Worm (Caenorhabditis elegans) whole organism, L1 larva: ENCODE results near the gene F59E12.6.
A peak's percentile ranks its signal among the peaks of the same experiment; 100 is the strongest.
"Not testable (repeated sequence)": the region's sequence is repeated elsewhere in the genome, so short reads cannot be mapped to it uniquely, and the experiment has no call there.

ENCODE experiments used
- C16A3.4 ChIP-seq: fragments of 150-350 bp; optimal IDR thresholded peaks from 2 replicates; lab custom pipeline; 2014; ENCODE audit warnings: missing biosample characterization, missing genetic modification characterization
- C34B4.2 ChIP-seq: sonication (generic microtip); optimal IDR thresholded peaks from 2 replicates; lab custom pipeline; 2017; ENCODE audit warnings: mild to moderate bottlenecking, missing genetic modification characterization, missing compliant biosample characterization
- aha-1 ChIP-seq: fragments of 150-350 bp; optimal IDR thresholded peaks from 2 replicates; lab custom pipeline; 2014; ENCODE audit warnings: missing biosample characterization, missing genetic modification characterization
- aly-2 ChIP-seq: fragments of 150-350 bp; optimal IDR thresholded peaks from 2 replicates; lab custom pipeline; 2014; ENCODE audit warnings: missing biosample characterization, missing genetic modification characterization
- ceh-8 ChIP-seq: fragments of 200-800 bp; sonication (Bioruptor generic); optimal IDR thresholded peaks from 2 replicates; lab custom pipeline; 2018; ENCODE audit warnings: mild to moderate bottlenecking, missing genetic modification characterization, moderate library complexity, missing compliant biosample characterization
- ceh-82 ChIP-seq, 3 experiments: fragments of 150-350 bp in 1 of 3; sonication (generic microtip) in 2 of 3; optimal IDR thresholded peaks; 2 replicates each; lab custom pipeline; 2014 to 2017; ENCODE audit warnings: missing biosample characterization in 3 of 3, missing genetic modification characterization in 3 of 3
- ceh-88 ChIP-seq: fragments of 200-800 bp; sonication (Bioruptor generic); IDR thresholded peaks from 2 replicates; pipeline ENCODE4 v1.3.6; 2022; ENCODE audit warnings: missing genetic modification characterization, missing compliant biosample characterization
- ceh-90 ChIP-seq: sonication (generic microtip); optimal IDR thresholded peaks from 2 replicates; lab custom pipeline; 2016; ENCODE audit warnings: missing genetic modification characterization, missing compliant biosample characterization
- ces-1 ChIP-seq: fragments of 150-350 bp; optimal IDR thresholded peaks from 2 replicates; lab custom pipeline; 2014; ENCODE audit warnings: missing biosample characterization, missing genetic modification reagents, missing genetic modification characterization
- efl-3 ChIP-seq: fragments of 200-800 bp; sonication (Bioruptor generic); optimal IDR thresholded peaks from 2 replicates; lab custom pipeline; 2018; ENCODE audit warnings: mild to moderate bottlenecking, missing genetic modification characterization, missing compliant biosample characterization
- egl-13 ChIP-seq: sonication (generic microtip); optimal IDR thresholded peaks from 2 replicates; lab custom pipeline; 2016; ENCODE audit warnings: missing genotype, missing genetic modification reagents, missing genetic modification characterization, missing compliant biosample characterization
- egl-27 ChIP-seq, 2 experiments: fragments of 150-350 bp in 1 of 2; sonication (generic microtip); optimal IDR thresholded peaks; 3 replicates each; lab custom pipeline; 2017 to 2018; ENCODE audit warnings: missing biosample characterization in 2 of 2, missing genetic modification characterization in 2 of 2, missing genetic modification reagents in 2 of 2
- elt-3 ChIP-seq, 6 experiments: fragments of 150-350 bp in 1 of 6; sonication (generic microtip); optimal IDR thresholded peaks; 2 replicates each; lab custom pipeline; 2017 to 2018; ENCODE audit warnings: missing biosample characterization in 6 of 6, missing genetic modification characterization in 6 of 6, inconsistent platforms in 1 of 6
- fkh-10 ChIP-seq: sonication (generic microtip); optimal IDR thresholded peaks from 2 replicates; lab custom pipeline; 2017; ENCODE audit warnings: missing biosample characterization, missing genetic modification reagents, missing genetic modification characterization
- hlh-4 ChIP-seq: sonication (generic microtip); optimal IDR thresholded peaks from 2 replicates; lab custom pipeline; 2016; ENCODE audit warnings: mild to moderate bottlenecking, missing genetic modification characterization, missing compliant biosample characterization
- hpl-2 ChIP-seq: fragments of 150-350 bp; optimal IDR thresholded peaks from 2 replicates; lab custom pipeline; 2014; ENCODE audit warnings: missing biosample characterization, missing genetic modification reagents, missing genetic modification characterization
- irx-1 ChIP-seq: sonication (generic microtip); optimal IDR thresholded peaks from 2 replicates; lab custom pipeline; 2016; ENCODE audit warnings: missing genetic modification characterization, missing compliant biosample characterization
- lin-13 ChIP-seq: fragments of 150-350 bp; optimal IDR thresholded peaks from 2 replicates; lab custom pipeline; 2014; ENCODE audit warnings: missing biosample characterization, missing genetic modification reagents, missing genetic modification characterization
- lin-15B ChIP-seq: fragments of 150-350 bp; sonication (generic microtip); optimal IDR thresholded peaks from 3 replicates; lab custom pipeline; 2014; ENCODE audit warnings: missing biosample characterization, missing genetic modification characterization
- lin-39 ChIP-seq: fragments of 150-350 bp; optimal IDR thresholded peaks from 2 replicates; lab custom pipeline; 2014; ENCODE audit warnings: missing biosample characterization, missing genetic modification reagents, missing genetic modification characterization
- lir-3 ChIP-seq: sonication (generic microtip); optimal IDR thresholded peaks from 2 replicates; lab custom pipeline; 2016; ENCODE audit warnings: mild to moderate bottlenecking, missing genetic modification characterization, moderate library complexity, missing compliant biosample characterization; ENCODE audit not compliant: poor library complexity
- mab-9 ChIP-seq: fragments of 200-800 bp; sonication (Bioruptor generic); IDR thresholded peaks from 2 replicates; pipeline ENCODE4 v1.3.6; 2022; ENCODE audit warnings: missing genetic modification reagents, missing genetic modification characterization, missing compliant biosample characterization
- mef-2 ChIP-seq: fragments of 150-350 bp; optimal IDR thresholded peaks from 2 replicates; lab custom pipeline; 2014; ENCODE audit warnings: missing biosample characterization, missing genetic modification characterization
- mep-1 ChIP-seq: fragments of 150-350 bp; optimal IDR thresholded peaks from 2 replicates; lab custom pipeline; 2014; ENCODE audit warnings: missing biosample characterization, missing genetic modification characterization
- nhr-11 ChIP-seq: fragments of 150-350 bp; optimal IDR thresholded peaks from 2 replicates; lab custom pipeline; 2014; ENCODE audit warnings: missing biosample characterization, missing genetic modification characterization
- nhr-12 ChIP-seq: sonication (generic microtip); optimal IDR thresholded peaks from 2 replicates; lab custom pipeline; 2017; ENCODE audit warnings: missing biosample characterization, missing genetic modification characterization
- nhr-237 ChIP-seq: fragments of 150-350 bp; optimal IDR thresholded peaks from 2 replicates; lab custom pipeline; 2014; ENCODE audit warnings: missing biosample characterization, missing genetic modification characterization
- nhr-28 ChIP-seq: fragments of 150-350 bp; optimal IDR thresholded peaks from 2 replicates; lab custom pipeline; 2014; ENCODE audit warnings: missing biosample characterization, missing genetic modification characterization
- nhr-71 ChIP-seq: sonication (generic microtip); optimal IDR thresholded peaks from 2 replicates; lab custom pipeline; 2016; ENCODE audit warnings: mild to moderate bottlenecking, missing genetic modification characterization, moderate library complexity, missing compliant biosample characterization
- nhr-77 ChIP-seq: fragments of 150-350 bp; optimal IDR thresholded peaks from 2 replicates; lab custom pipeline; 2014; ENCODE audit warnings: missing biosample characterization, missing genetic modification characterization
- nhr-84 ChIP-seq: sonication (generic microtip); optimal IDR thresholded peaks from 2 replicates; lab custom pipeline; 2017; ENCODE audit warnings: missing biosample characterization, missing genetic modification characterization
- nhr-85 ChIP-seq: sonication (generic microtip); peaks from one replicate; lab custom pipeline; 2016; ENCODE audit warnings: missing genetic modification characterization, inconsistent platforms, missing compliant biosample characterization
- pag-3 ChIP-seq: sonication (generic microtip); optimal IDR thresholded peaks from 2 replicates; lab custom pipeline; 2017; ENCODE audit warnings: missing genetic modification characterization, mild to moderate bottlenecking, missing compliant biosample characterization, antibody characterized with exemption, borderline replicate concordance; ENCODE audit not compliant: insufficient read depth
- skn-1 ChIP-seq: fragments of 150-350 bp; optimal IDR thresholded peaks from 2 replicates; lab custom pipeline; 2014; ENCODE audit warnings: missing biosample characterization, missing genetic modification characterization
- snpc-4 ChIP-seq: fragments of 150-350 bp; optimal IDR thresholded peaks from 2 replicates; lab custom pipeline; 2014; ENCODE audit warnings: missing biosample characterization, missing genetic modification characterization
- snu-23 ChIP-seq: sonication (generic microtip); optimal IDR thresholded peaks from 2 replicates; lab custom pipeline; 2016; ENCODE audit warnings: missing genetic modification characterization, missing compliant biosample characterization
- sox-4 ChIP-seq: sonication (generic microtip); optimal IDR thresholded peaks from 2 replicates; lab custom pipeline; 2016; ENCODE audit warnings: missing genetic modification characterization, missing compliant biosample characterization
- sup-37 ChIP-seq: fragments of 200-800 bp; sonication (Bioruptor generic); optimal IDR thresholded peaks from 2 replicates; lab custom pipeline; 2018; ENCODE audit warnings: mild to moderate bottlenecking, missing genetic modification characterization, missing compliant biosample characterization
- swsn-7 ChIP-seq: sonication (generic microtip); optimal IDR thresholded peaks from 2 replicates; lab custom pipeline; 2016; ENCODE audit warnings: missing genetic modification characterization, missing compliant biosample characterization
- tbx-2 ChIP-seq: sonication (generic microtip); optimal IDR thresholded peaks from 2 replicates; lab custom pipeline; 2016; ENCODE audit warnings: missing genetic modification characterization, missing compliant biosample characterization
- unc-130 ChIP-seq: fragments of 150-350 bp; optimal IDR thresholded peaks from 2 replicates; lab custom pipeline; 2017; ENCODE audit warnings: missing biosample characterization, missing genetic modification characterization, inconsistent platforms
- unc-30 ChIP-seq: sonication (generic microtip); optimal IDR thresholded peaks from 2 replicates; lab custom pipeline; 2017; ENCODE audit warnings: missing biosample characterization, missing genetic modification characterization
- unc-98 ChIP-seq: fragments of 200-800 bp; sonication (Bioruptor generic); IDR thresholded peaks from 2 replicates; pipeline ENCODE4 v1.3.6; 2022; ENCODE audit warnings: missing genetic modification characterization, missing compliant biosample characterization
- xbp-1 ChIP-seq: sonication (generic microtip); optimal IDR thresholded peaks from 2 replicates; lab custom pipeline; 2016; ENCODE audit warnings: missing genetic modification characterization, missing compliant biosample characterization
- zag-1 ChIP-seq: fragments of 150-350 bp; optimal IDR thresholded peaks from 2 replicates; lab custom pipeline; 2014; ENCODE audit warnings: missing biosample characterization, missing genetic modification characterization
- zip-4 ChIP-seq: fragments of 200-800 bp; sonication (Bioruptor generic); optimal IDR thresholded peaks from 2 replicates; lab custom pipeline; 2018; ENCODE audit warnings: mild to moderate bottlenecking, missing genetic modification characterization, moderate library complexity, missing compliant biosample characterization

F59E12.6 gene

ce11 chrII:5633453-5633852 is 2.7 kb upstream of the F59E12.6 start (continued):
- TF ChIP-seq tbx-2 (tag; lab: Kevin White, UChicago) (no peak), nhr-237 (tag; lab: Kevin White, UChicago) (no peak)

ce11 chrII:5628326-5628818 is 2.4 kb downstream of the F59E12.6 start, which contains the start of gene F59E12.15:
Gene F59E12.15 (minus strand): TSS chrII:5628376.
- no peak for TF ChIP-seq irx-1 (tag; lab: Kevin White, UChicago)
- TF ChIP-seq, all 84 proteins: peak for 0

- TF ChIP-seq fkh-10 (GFP tag; lab: Kevin White, UChicago); irx-1 (tag; lab: Kevin White, UChicago); nhr-77: not testable (repeated sequence)
Observed at ce11 chrII:5622383-5622939, 8.3 kb downstream of the F59E12.6 start, which contains the start of the genes eif-3.L and npl-4.2. Gene eif-3.L (minus strand): TSS chrII:5622483. Gene npl-4.2 (plus strand): TSS chrII:5622889.

ce11 chrII:5619298-5619697 is 11.5 kb downstream of the F59E12.6 start, which contains the start of gene dhs-6:
Gene dhs-6 (minus strand): TSS chrII:5619319.
- TF ChIP-seq nhr-11 (tag; lab: Kevin White, UChicago) (no peak), hlh-4 (no peak), mab-9 (no peak), C16A3.4 (tag; lab: Kevin White, UChicago) (peak; percentile 15), snu-23 (GFP tag; lab: Kevin White, UChicago) (peak; percentile 1), ceh-88 (GFP tag; lab: Robert Waterston, UW) (no peak), unc-30 (tag; lab: Kevin White, UChicago) (no peak), nhr-237 (tag; lab: Kevin White, UChicago) (no peak), sup-37 (no peak), aha-1 (no peak), C34B4.2 (tag; lab: Kevin White, UChicago) (no peak), xbp-1 (tag; lab: Kevin White, UChicago) (no peak), aly-2 (tag; lab: Kevin White, UChicago) (no peak), unc-130 (tag; lab: Kevin White, UChicago) (no peak), nhr-84 (tag; lab: Kevin White, UChicago) (no peak), ces-1 (no peak), lin-15B (tag; lab: Kevin White, UChicago) (no peak), nhr-85 (tag; lab: Kevin White, UChicago) (peak; percentile 56), lin-39 (no peak), mep-1 (tag; lab: Kevin White, UChicago) (no peak), egl-27 (tag; optimal IDR thresholded peaks at IDR 0.05; lab: Kevin White, UChicago) (no peak), efl-3 (GFP tag; lab: Kevin White, UChicago) (no peak), zag-1 (tag; lab: Kevin White, UChicago) (no peak), elt-3 (tag; optimal IDR thresholded peaks at IDR 0.05; lab: Kevin White, UChicago) (peak in 2 of 6 experiments; percentile 6 to 18), hpl-2 (GFP tag; lab: Kevin White, UChicago) (no peak), sox-4 (tag; lab: Kevin White, UChicago) (no peak), ceh-8 (GFP tag; lab: Kevin White, UChicago) (no peak), ceh-82 (tag; optimal IDR thresholded peaks at IDR 0.05; lab: Kevin White, UChicago) (no peak), skn-1 (tag; lab: Kevin White, UChicago) (no peak), pag-3 (tag; lab: Kevin White, UChicago) (no peak), fkh-10 (GFP tag; lab: Kevin White, UChicago) (no peak), lir-3 (no peak), zip-4 (no peak), egl-13 (tag; lab: Kevin White, UChicago) (no peak), swsn-7 (no peak), ceh-90 (no peak), nhr-28 (tag; lab: Kevin White, UChicago) (no peak), snpc-4 (tag; lab: Kevin White, UChicago) (no peak), nhr-71 (tag; lab: Kevin White, UChicago) (peak; percentile 13), nhr-12 (tag; lab: Kevin White, UChicago) (no peak), mef-2 (tag; lab: Kevin White, UChicago) (no peak), tbx-2 (tag; lab: Kevin White, UChicago) (no peak), lin-13 (no peak), unc-98 (GFP tag; lab: Robert Waterston, UW) (no peak)
